Fruit fly (Drosophila melanogaster) whole organism, adult: Measurements from ENCODE around the gene NC2beta.
A peak's percentile ranks its signal among the peaks of the same experiment; 100 is the strongest.

Experiments
- CG11617 ChIP-seq: fragments of 200-800 bp; sonication (Bioruptor generic); optimal IDR thresholded peaks from 2 replicates; lab custom pipeline; 2017; ENCODE audit warnings: mild to moderate bottlenecking, missing biosample characterization, missing genetic modification reagents, missing genetic modification characterization
- CG12768 ChIP-seq: fragments of 200-800 bp; sonication (Bioruptor generic); optimal IDR thresholded peaks from 2 replicates; lab custom pipeline; 2017; ENCODE audit warnings: missing biosample characterization, missing genetic modification characterization, mild to moderate bottlenecking, moderate library complexity, missing genetic modification reagents
- CG14711 ChIP-seq: fragments of 200-800 bp; sonication (Bioruptor generic); optimal IDR thresholded peaks from 2 replicates; lab custom pipeline; 2018; ENCODE audit warnings: missing biosample characterization, mild to moderate bottlenecking, missing genetic modification characterization, moderate library complexity
- CG1620 ChIP-seq: fragments of 200-800 bp; sonication (Bioruptor generic); optimal IDR thresholded peaks from 2 replicates; lab custom pipeline; 2016; ENCODE audit warnings: missing biosample characterization, missing genetic modification characterization
- CG33017 ChIP-seq: fragments of 200-800 bp; sonication (Bioruptor generic); optimal IDR thresholded peaks from 2 replicates; lab custom pipeline; 2018; ENCODE audit warnings: missing biosample characterization, mild to moderate bottlenecking, missing genetic modification characterization, moderate library complexity
- CG5204 ChIP-seq: fragments of 200-800 bp; sonication (Bioruptor generic); optimal IDR thresholded peaks from 2 replicates; lab custom pipeline; 2016; ENCODE audit warnings: missing biosample characterization, missing genetic modification characterization
- CG7045 ChIP-seq: fragments of 200-800 bp; sonication (Bioruptor generic); optimal IDR thresholded peaks from 2 replicates; lab custom pipeline; 2017; ENCODE audit warnings: missing biosample characterization, mild to moderate bottlenecking, missing genetic modification characterization
- CG7101 ChIP-seq: fragments of 200-800 bp; sonication (Bioruptor generic); optimal IDR thresholded peaks from 2 replicates; lab custom pipeline; 2018; ENCODE audit warnings: missing biosample characterization, mild to moderate bottlenecking, missing genetic modification characterization, moderate library complexity
- Clk ChIP-seq: fragments of 200-800 bp; sonication (Bioruptor generic); optimal IDR thresholded peaks from 2 replicates; lab custom pipeline; 2017; ENCODE audit warnings: missing biosample characterization, missing genetic modification characterization
- Crg-1 ChIP-seq: fragments of 200-800 bp; sonication (Bioruptor generic); optimal IDR thresholded peaks from 2 replicates; lab custom pipeline; 2016; ENCODE audit warnings: missing biosample characterization, missing genetic modification characterization
- Hr96 ChIP-seq: fragments of 200-800 bp; sonication (Bioruptor generic); optimal IDR thresholded peaks from 2 replicates; lab custom pipeline; 2016; ENCODE audit warnings: missing biosample characterization, missing genetic modification characterization
- Mnt ChIP-seq: fragments of 200-800 bp; sonication (Bioruptor generic); optimal IDR thresholded peaks from 2 replicates; lab custom pipeline; 2016; ENCODE audit warnings: missing biosample characterization, mild to moderate bottlenecking, missing genetic modification characterization
- bab1 ChIP-seq: fragments of 200-800 bp; sonication (Bioruptor generic); optimal IDR thresholded peaks from 3 replicates; lab custom pipeline; 2019; ENCODE audit warnings: missing biosample characterization, mild to moderate bottlenecking, missing genetic modification characterization, moderate library complexity
- cic ChIP-seq: fragments of 200-800 bp; sonication (Bioruptor generic); optimal IDR thresholded peaks from 2 replicates; lab custom pipeline; 2017; ENCODE audit warnings: missing biosample characterization, mild to moderate bottlenecking, missing genetic modification characterization, moderate library complexity
- cnc ChIP-seq, 2 experiments: fragments of >200 bp; optimal IDR thresholded peaks; 2 replicates each; lab custom pipeline; 2017
- kay ChIP-seq: fragments of 200-800 bp; sonication (Bioruptor generic); peaks from one replicate; lab custom pipeline; 2016; ENCODE audit warnings: missing biosample characterization, missing genetic modification characterization, borderline replicate concordance
- ovo ChIP-seq: fragments of 200-800 bp; sonication (Bioruptor generic); optimal IDR thresholded peaks from 2 replicates; lab custom pipeline; 2016; ENCODE audit warnings: missing biosample characterization, missing genetic modification characterization
- pad ChIP-seq: fragments of 200-800 bp; sonication (Bioruptor generic); optimal IDR thresholded peaks from 3 replicates; lab custom pipeline; 2017; ENCODE audit warnings: missing biosample characterization, missing genetic modification characterization, mild to moderate bottlenecking, moderate library complexity, missing genetic modification reagents
- tj ChIP-seq: fragments of 200-800 bp; sonication (Bioruptor generic); optimal IDR thresholded peaks from 3 replicates; lab custom pipeline; 2017; ENCODE audit warnings: missing biosample characterization, mild to moderate bottlenecking, missing genetic modification characterization, moderate library complexity
- toe ChIP-seq: fragments of 200-800 bp; sonication (Bioruptor generic); optimal IDR thresholded peaks from 2 replicates; lab custom pipeline; 2016; ENCODE audit warnings: missing biosample characterization, missing genetic modification characterization

The NC2beta gene

DNA sequence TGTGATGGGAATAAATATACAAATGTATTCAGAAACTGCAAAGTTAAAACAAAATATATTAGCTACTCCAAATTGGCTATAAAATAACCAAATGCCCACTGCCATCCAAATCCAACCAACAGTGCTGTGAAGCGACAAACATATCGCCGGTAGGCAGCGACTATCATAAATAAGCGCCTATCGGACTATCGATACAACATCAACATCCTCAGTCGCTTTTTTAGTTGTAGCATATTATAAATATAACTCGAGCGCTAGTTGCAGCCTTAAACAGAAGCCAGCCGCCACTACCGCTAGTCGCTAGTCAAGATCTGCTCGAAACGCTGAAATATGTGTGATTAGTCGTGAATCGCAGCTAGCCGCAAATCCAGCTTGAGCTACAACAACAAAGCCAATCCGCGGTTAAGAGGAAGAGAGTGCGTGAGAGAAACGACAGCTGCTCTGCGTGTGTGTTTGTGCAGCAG, 31.7 kb downstream of the NC2beta start:
- TF ChIP-seq Hr96 (GFP tag; lab: Kevin White, UChicago) (peak; percentile 61), Mnt (GFP tag; lab: Kevin White, UChicago) (peak; percentile 18), cnc (optimal IDR thresholded peaks at IDR 0.05; lab: Kevin White, UChicago) (no peak), tj (GFP tag; lab: Kevin White, UChicago) (no peak), CG7101 (tag; lab: Kevin White, UChicago) (peak; percentile 45), CG14711 (peak; percentile 36), CG5204 (GFP tag; lab: Kevin White, UChicago) (peak; percentile 12), Crg-1 (GFP tag; lab: Kevin White, UChicago) (peak; percentile 47), cic (GFP tag; lab: Kevin White, UChicago) (no peak), CG11617 (GFP tag; lab: Kevin White, UChicago) (no peak), bab1 (GFP tag; lab: Kevin White, UChicago) (peak; percentile 40), ovo (GFP tag; lab: Kevin White, UChicago) (no peak), kay (no peak), pad (GFP tag; lab: Kevin White, UChicago) (peak; percentile 54), Clk (no peak), CG1620 (GFP tag; lab: Kevin White, UChicago) (peak; percentile 56), toe (GFP tag; lab: Kevin White, UChicago) (peak; percentile 41), CG12768 (GFP tag; lab: Kevin White, UChicago) (peak; percentile 15), CG7045 (no peak), CG33017 (tag; lab: Kevin White, UChicago) (no peak)

DNA sequence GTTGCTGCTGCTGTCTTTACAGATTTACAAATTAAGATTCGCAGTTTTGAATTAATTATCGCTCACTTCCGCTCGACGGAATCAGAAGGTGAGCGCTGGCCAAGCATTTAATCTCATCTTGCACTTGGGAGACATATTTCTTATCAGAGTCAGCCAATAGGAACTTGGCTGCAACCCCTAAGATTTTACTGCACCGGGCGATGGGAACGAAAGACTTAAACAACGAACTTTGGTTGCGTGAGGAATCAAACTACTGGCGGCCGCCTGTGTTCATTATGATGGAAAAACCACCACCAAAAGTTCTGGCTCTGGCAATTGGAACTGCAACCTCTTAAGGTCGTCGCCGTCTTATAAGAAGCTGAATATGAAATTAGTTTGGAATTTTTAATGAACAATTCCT, 36.1 kb downstream of the NC2beta start:
- no peak for TF ChIP-seq toe (GFP tag; lab: Kevin White, UChicago)
- no peak for TF ChIP-seq CG33017 (tag; lab: Kevin White, UChicago)
- TF ChIP-seq tj (GFP tag; lab: Kevin White, UChicago), result no peak
- TF ChIP-seq Mnt (GFP tag; lab: Kevin White, UChicago), result no peak
- no peak for TF ChIP-seq CG7045
- no peak for TF ChIP-seq CG5204 (GFP tag; lab: Kevin White, UChicago)
- TF ChIP-seq cic (GFP tag; lab: Kevin White, UChicago), result no peak
- TF ChIP-seq cnc (optimal IDR thresholded peaks at IDR 0.05; lab: Kevin White, UChicago), result no peak
- TF ChIP-seq pad (GFP tag; lab: Kevin White, UChicago), result no peak
- TF ChIP-seq CG14711, result no peak
- no peak for TF ChIP-seq CG7101 (tag; lab: Kevin White, UChicago)
- TF ChIP-seq Clk, result no peak

DNA sequence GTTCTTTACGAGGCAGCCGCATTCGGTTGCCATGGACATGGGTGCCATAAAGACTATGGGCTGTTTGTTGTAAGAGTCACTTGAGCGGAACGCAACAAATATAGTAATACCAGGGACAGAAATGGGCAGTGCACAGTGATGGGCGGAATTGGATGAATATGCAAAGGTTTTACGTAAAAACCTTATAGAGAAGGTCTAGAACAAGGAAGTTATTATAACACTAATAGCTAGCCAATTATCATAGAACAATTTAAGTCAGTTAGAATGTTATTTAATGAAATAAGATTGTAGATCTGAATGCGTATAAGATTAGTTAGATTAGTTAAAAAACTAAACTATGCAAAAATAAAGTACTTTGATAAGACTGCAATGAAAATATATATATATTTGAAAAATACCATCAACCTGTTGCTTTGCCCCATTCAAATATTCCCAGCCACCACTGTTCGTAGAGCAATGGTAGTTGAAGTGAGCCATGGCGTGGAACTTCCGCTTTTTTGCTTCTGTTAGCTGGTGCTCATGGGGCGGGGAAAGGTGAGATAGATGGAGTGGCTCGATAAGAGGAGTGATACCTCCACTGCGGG, 45.3 kb downstream of the NC2beta start:
- TF ChIP-seq toe (GFP tag; lab: Kevin White, UChicago), result no peak
- no peak for TF ChIP-seq Clk
- no peak for TF ChIP-seq CG11617 (GFP tag; lab: Kevin White, UChicago)
- TF ChIP-seq cic (GFP tag; lab: Kevin White, UChicago), result no peak
- no peak for TF ChIP-seq Crg-1 (GFP tag; lab: Kevin White, UChicago)
- TF ChIP-seq cnc (optimal IDR thresholded peaks at IDR 0.05; lab: Kevin White, UChicago), result no peak
- TF ChIP-seq CG7101 (tag; lab: Kevin White, UChicago), result no peak
- no peak for TF ChIP-seq CG33017 (tag; lab: Kevin White, UChicago)
- TF ChIP-seq CG14711, result no peak
- TF ChIP-seq pad (GFP tag; lab: Kevin White, UChicago), result no peak

DNA sequence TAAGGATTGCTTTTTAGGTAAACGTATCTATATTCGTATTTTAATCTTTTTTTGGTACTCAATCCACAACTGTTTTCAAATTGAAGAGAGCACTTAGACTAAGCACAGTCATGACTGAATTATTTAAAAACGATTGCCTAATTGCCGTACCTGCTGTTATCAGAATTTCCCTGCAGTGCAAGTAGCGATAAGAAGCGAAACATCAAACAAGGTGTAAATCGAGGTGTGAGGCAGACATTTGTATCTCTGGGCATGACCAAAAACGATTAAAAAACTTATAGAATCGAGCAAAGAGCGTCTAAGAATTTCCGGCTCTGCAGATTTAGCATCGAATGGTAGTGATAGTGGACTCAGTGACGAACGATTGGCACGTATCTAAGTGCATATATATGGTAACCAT, 47.5 kb downstream of the NC2beta start:
- no peak for TF ChIP-seq Hr96 (GFP tag; lab: Kevin White, UChicago)
- TF ChIP-seq Crg-1 (GFP tag; lab: Kevin White, UChicago), result no peak
- TF ChIP-seq Mnt (GFP tag; lab: Kevin White, UChicago), result no peak
- TF ChIP-seq CG33017 (tag; lab: Kevin White, UChicago), result no peak
- no peak for TF ChIP-seq CG5204 (GFP tag; lab: Kevin White, UChicago)
- TF ChIP-seq ovo (GFP tag; lab: Kevin White, UChicago), result no peak
- no peak for TF ChIP-seq CG11617 (GFP tag; lab: Kevin White, UChicago)
- no peak for TF ChIP-seq cnc (optimal IDR thresholded peaks at IDR 0.05; lab: Kevin White, UChicago)
- no peak for TF ChIP-seq bab1 (GFP tag; lab: Kevin White, UChicago)
- TF ChIP-seq CG7101 (tag; lab: Kevin White, UChicago), result no peak
- TF ChIP-seq CG12768 (GFP tag; lab: Kevin White, UChicago), result no peak
- no peak for TF ChIP-seq toe (GFP tag; lab: Kevin White, UChicago)
- no peak for TF ChIP-seq tj (GFP tag; lab: Kevin White, UChicago)

DNA sequence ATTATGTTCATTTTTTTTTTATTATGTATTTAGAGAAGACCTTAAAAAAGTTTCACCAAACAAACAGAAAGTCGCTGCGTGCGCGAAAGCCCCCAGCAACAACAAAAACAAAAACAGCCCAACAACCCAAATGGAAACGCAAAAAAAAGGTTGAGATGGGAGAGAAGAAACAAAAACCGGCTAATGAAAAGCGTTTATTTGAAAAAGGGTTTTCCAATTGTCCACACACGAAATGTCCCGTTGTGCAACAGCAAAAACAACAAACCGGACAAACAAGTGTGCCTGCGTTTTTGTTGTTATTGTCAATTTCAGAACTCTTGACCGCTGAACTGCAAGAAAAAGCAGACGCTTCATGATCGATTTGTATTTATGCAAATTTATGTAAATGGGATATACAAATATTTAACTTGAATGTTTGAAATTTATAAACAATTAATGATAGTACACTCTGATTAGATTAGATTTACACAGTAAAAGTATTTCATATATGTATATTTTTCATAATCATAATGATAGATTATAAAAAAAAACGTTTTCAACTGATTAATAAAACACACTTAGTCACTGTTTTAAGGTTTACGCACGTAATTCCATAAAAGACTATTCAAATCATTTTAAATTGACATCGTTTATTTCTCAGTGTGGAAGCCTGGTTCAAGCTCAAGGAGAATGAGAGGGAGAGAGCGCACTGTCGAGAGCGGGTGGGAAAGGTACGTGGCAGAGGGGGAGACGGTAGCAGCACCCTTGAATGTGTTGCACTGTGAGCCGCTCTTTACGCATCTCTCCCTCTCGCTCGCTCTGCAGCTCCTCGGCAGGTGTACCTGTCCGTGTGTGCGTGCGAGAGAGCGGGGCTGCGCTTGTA, 49.0 kb downstream of the NC2beta start:
- TF ChIP-seq CG14711 (peak; percentile 56), Crg-1 (GFP tag; lab: Kevin White, UChicago) (no peak), tj (GFP tag; lab: Kevin White, UChicago) (peak; percentile 7), toe (GFP tag; lab: Kevin White, UChicago) (peak; percentile 25), CG7045 (peak; percentile 54), CG12768 (GFP tag; lab: Kevin White, UChicago) (peak; percentile 56), ovo (GFP tag; lab: Kevin White, UChicago) (peak; percentile 21), cnc (optimal IDR thresholded peaks at IDR 0.05; lab: Kevin White, UChicago) (no peak), CG33017 (tag; lab: Kevin White, UChicago) (no peak), CG1620 (GFP tag; lab: Kevin White, UChicago) (no peak), CG5204 (GFP tag; lab: Kevin White, UChicago) (no peak), Mnt (GFP tag; lab: Kevin White, UChicago) (peak; percentile 30), kay (peak; percentile 66), CG11617 (GFP tag; lab: Kevin White, UChicago) (peak; percentile 40), Hr96 (GFP tag; lab: Kevin White, UChicago) (peak; percentile 19), Clk (no peak), pad (GFP tag; lab: Kevin White, UChicago) (peak; percentile 91), bab1 (GFP tag; lab: Kevin White, UChicago) (peak; percentile 30), cic (GFP tag; lab: Kevin White, UChicago) (no peak), CG7101 (tag; lab: Kevin White, UChicago) (peak; percentile 48)
